Fruit fly (Drosophila melanogaster) whole organism, embryonic: ENCODE results near the gene G6P.

ENCODE experiments used
- Bdp1 ChIP-seq: fragments of 200-800 bp; sonication (Bioruptor generic); optimal IDR thresholded peaks from 3 replicates; lab custom pipeline; 2016; ENCODE audit warnings: missing biosample characterization, missing genetic modification characterization
- CG10274 ChIP-seq: fragments of 200-800 bp; sonication (Bioruptor generic); optimal IDR thresholded peaks from 3 replicates; lab custom pipeline; 2017; ENCODE audit warnings: missing biosample characterization, mild to moderate bottlenecking, missing genetic modification characterization
- CG10321 ChIP-seq: fragments of 200-800 bp; sonication (Bioruptor generic); IDR thresholded peaks from 2 replicates; pipeline ENCODE4 v1.3.6; 2022; ENCODE audit warnings: missing biosample characterization, missing genetic modification characterization
- CG12104 ChIP-seq: fragments of 200-800 bp; sonication (Bioruptor generic); optimal IDR thresholded peaks from 3 replicates; lab custom pipeline; 2016; ENCODE audit warnings: missing biosample characterization, missing genetic modification characterization
- CG12744 ChIP-seq: fragments of 200-800 bp; sonication (Bioruptor generic); optimal IDR thresholded peaks from 2 replicates; lab custom pipeline; 2016; ENCODE audit warnings: missing biosample characterization, missing genetic modification characterization
- CG12942 ChIP-seq: fragments of 200-800 bp; sonication (Bioruptor generic); optimal IDR thresholded peaks from 3 replicates; lab custom pipeline; 2016; ENCODE audit warnings: missing biosample characterization, missing genetic modification characterization
- CG13624 ChIP-seq: fragments of 200-800 bp; sonication (Bioruptor generic); optimal IDR thresholded peaks from 2 replicates; lab custom pipeline; 2016; ENCODE audit warnings: missing biosample characterization, missing genetic modification characterization
- CG16813 ChIP-seq: fragments of 200-800 bp; sonication (Bioruptor generic); IDR thresholded peaks from 3 replicates; pipeline ENCODE4 v1.3.6; 2022; ENCODE audit warnings: missing biosample characterization, missing genetic modification characterization; ENCODE audit not compliant: partially characterized antibody
- CG16863 ChIP-seq: fragments of 200-800 bp; sonication (Bioruptor generic); optimal IDR thresholded peaks from 3 replicates; lab custom pipeline; 2016; ENCODE audit warnings: missing biosample characterization, missing genetic modification characterization
- CG1792 ChIP-seq: fragments of 200-800 bp; sonication (Bioruptor generic); optimal IDR thresholded peaks from 2 replicates; lab custom pipeline; 2016; ENCODE audit warnings: missing biosample characterization, missing genetic modification characterization
- CG18619 ChIP-seq: fragments of 200-800 bp; sonication (Bioruptor generic); optimal IDR thresholded peaks from 3 replicates; lab custom pipeline; 2017; ENCODE audit warnings: missing biosample characterization, mild to moderate bottlenecking, missing genetic modification characterization
- CG2116 ChIP-seq: fragments of 200-800 bp; sonication (Bioruptor generic); optimal IDR thresholded peaks from 3 replicates; lab custom pipeline; 2018; ENCODE audit warnings: missing biosample characterization, mild to moderate bottlenecking, missing genetic modification characterization
- CG2889 ChIP-seq: fragments of 200-800 bp; sonication (Bioruptor generic); IDR thresholded peaks from 3 replicates; pipeline ENCODE4 v1.3.6; 2022; ENCODE audit warnings: missing biosample characterization, missing genetic modification characterization
- CG30020 ChIP-seq: fragments of 200-800 bp; optimal IDR thresholded peaks from 2 replicates; lab custom pipeline; 2019; ENCODE audit warnings: missing biosample characterization, mild to moderate bottlenecking, missing genetic modification characterization, moderate library complexity
- CG32772 ChIP-seq: fragments of 200-800 bp; sonication (Bioruptor generic); IDR thresholded peaks from 2 replicates; pipeline ENCODE4 v1.3.6; 2022; ENCODE audit warnings: missing biosample characterization, missing genetic modification characterization
- CG7839 ChIP-seq: fragments of 200-800 bp; sonication (Bioruptor generic); optimal IDR thresholded peaks from 3 replicates; lab custom pipeline; 2018; ENCODE audit warnings: missing biosample characterization, mild to moderate bottlenecking, missing genetic modification characterization, moderate library complexity
- CG8089 ChIP-seq: fragments of 200-800 bp; sonication (Bioruptor generic); optimal IDR thresholded peaks from 3 replicates; lab custom pipeline; 2016; ENCODE audit warnings: missing biosample characterization, missing genetic modification characterization
- CG9797 ChIP-seq: fragments of 200-800 bp; sonication (Bioruptor generic); optimal IDR thresholded peaks from 3 replicates; lab custom pipeline; 2018; ENCODE audit warnings: missing biosample characterization, mild to moderate bottlenecking, missing genetic modification characterization
- CHES-1-like ChIP-seq: fragments of 200-800 bp; sonication (Bioruptor generic); optimal IDR thresholded peaks from 2 replicates; lab custom pipeline; 2016; ENCODE audit warnings: missing biosample characterization, missing genetic modification characterization
- Deaf1 ChIP-seq: fragments of 200-800 bp; optimal IDR thresholded peaks from 3 replicates; lab custom pipeline; 2019; ENCODE audit warnings: missing biosample characterization, mild to moderate bottlenecking, missing genetic modification characterization, moderate library complexity
- Elba2 ChIP-seq: fragments of 200-800 bp; sonication (Bioruptor generic); optimal IDR thresholded peaks from 3 replicates; lab custom pipeline; 2016; ENCODE audit warnings: missing biosample characterization, missing genetic modification characterization
- Fer1 ChIP-seq: fragments of 200-800 bp; sonication (Bioruptor generic); optimal IDR thresholded peaks from 2 replicates; lab custom pipeline; 2017; ENCODE audit warnings: missing biosample characterization, mild to moderate bottlenecking, missing genetic modification characterization
- Fer2 ChIP-seq: fragments of 200-800 bp; sonication (Bioruptor generic); optimal IDR thresholded peaks from 2 replicates; lab custom pipeline; 2018; ENCODE audit warnings: missing biosample characterization, mild to moderate bottlenecking, missing genetic modification characterization, moderate library complexity
- HLHmδ ChIP-seq: fragments of 200-800 bp; sonication (Bioruptor generic); optimal IDR thresholded peaks from 2 replicates; lab custom pipeline; 2018; ENCODE audit warnings: missing biosample characterization, mild to moderate bottlenecking, missing genetic modification characterization, moderate library complexity
- Hsf ChIP-seq: fragments of 200-800 bp; sonication (Bioruptor generic); optimal IDR thresholded peaks from 3 replicates; lab custom pipeline; 2016; ENCODE audit warnings: missing biosample characterization, missing genetic modification characterization
- Lpt ChIP-seq: fragments of >200 bp; optimal IDR thresholded peaks from 2 replicates; lab custom pipeline; 2018; ENCODE audit warnings: missing biosample characterization, missing genetic modification characterization
- MBD-R2 ChIP-seq: fragments of 200-800 bp; sonication (Bioruptor generic); IDR thresholded peaks from 2 replicates; pipeline ENCODE4 v1.3.6; 2022; ENCODE audit warnings: missing biosample characterization, missing genetic modification characterization
- Med ChIP-seq: fragments of 200-800 bp; sonication (Bioruptor generic); peaks from one replicate; lab custom pipeline; 2016; ENCODE audit warnings: missing biosample characterization, missing genetic modification characterization, mild to moderate bottlenecking, inconsistent platforms, moderate library complexity
- Rfx ChIP-seq: fragments of 200-800 bp; sonication (Bioruptor generic); IDR thresholded peaks from 2 replicates; pipeline ENCODE4 v1.3.6; 2022; ENCODE audit warnings: missing biosample characterization, missing genetic modification characterization
- YL-1 ChIP-seq: fragments of 200-800 bp; sonication (Bioruptor generic); optimal IDR thresholded peaks from 3 replicates; lab custom pipeline; 2017; ENCODE audit warnings: missing biosample characterization, mild to moderate bottlenecking, missing genetic modification characterization
- crp ChIP-seq, 2 experiments: fragments of 200-800 bp; sonication (Bioruptor generic); optimal IDR thresholded peaks; 2 replicates in 1 of 2; 3 replicates in 1 of 2; lab custom pipeline; 2017; ENCODE audit warnings: missing biosample characterization in 2 of 2, missing genetic modification characterization in 2 of 2, mild to moderate bottlenecking in 1 of 2, moderate library complexity in 1 of 2
- dm ChIP-seq: fragments of 200-800 bp; sonication (Bioruptor generic); optimal IDR thresholded peaks from 3 replicates; lab custom pipeline; 2016; ENCODE audit warnings: missing biosample characterization, missing genetic modification characterization
- fd3F ChIP-seq: fragments of 200-800 bp; sonication (Bioruptor generic); optimal IDR thresholded peaks from 2 replicates; lab custom pipeline; 2018; ENCODE audit warnings: missing biosample characterization, mild to moderate bottlenecking, missing genetic modification characterization, moderate library complexity
- gce ChIP-seq: fragments of 200-800 bp; sonication (Bioruptor generic); IDR thresholded peaks from 3 replicates; pipeline ENCODE4 v1.3.6; 2022; ENCODE audit warnings: missing biosample characterization, missing genetic modification characterization
- her ChIP-seq: fragments of 200-800 bp; sonication (Bioruptor generic); optimal IDR thresholded peaks from 2 replicates; lab custom pipeline; 2016; ENCODE audit warnings: missing biosample characterization, missing genetic modification characterization
- kah ChIP-seq: fragments of 200-800 bp; sonication (Bioruptor generic); optimal IDR thresholded peaks from 2 replicates; lab custom pipeline; 2018; ENCODE audit warnings: missing biosample characterization, mild to moderate bottlenecking, missing genetic modification characterization
- klu ChIP-seq: fragments of 200-800 bp; sonication (Bioruptor generic); IDR thresholded peaks from 2 replicates; pipeline ENCODE4 v1.3.6; 2022; ENCODE audit warnings: missing biosample characterization, missing genetic modification characterization
- mam ChIP-seq: fragments of 200-800 bp; sonication (Bioruptor generic); optimal IDR thresholded peaks from 3 replicates; lab custom pipeline; 2016; ENCODE audit warnings: missing biosample characterization, missing genetic modification characterization
- nau ChIP-seq: fragments of 200-800 bp; sonication (Bioruptor generic); optimal IDR thresholded peaks from 3 replicates; lab custom pipeline; 2017; ENCODE audit warnings: missing biosample characterization, mild to moderate bottlenecking, missing genetic modification characterization, missing genetic modification reagents
- peb ChIP-seq: fragments of 200-800 bp; sonication (Bioruptor generic); IDR thresholded peaks from 2 replicates; pipeline ENCODE4 v1.3.6; 2022; ENCODE audit warnings: missing biosample characterization, missing genetic modification characterization
- pho ChIP-seq: fragments of 200-800 bp; sonication (Bioruptor generic); optimal IDR thresholded peaks from 2 replicates; lab custom pipeline; 2016; ENCODE audit warnings: missing biosample characterization, missing genetic modification characterization
- salm ChIP-seq: fragments of 200-800 bp; sonication (Bioruptor generic); optimal IDR thresholded peaks from 2 replicates; lab custom pipeline; 2018; ENCODE audit warnings: missing biosample characterization, mild to moderate bottlenecking, missing genetic modification characterization
- sob ChIP-seq: fragments of 200-800 bp; sonication (Bioruptor generic); IDR thresholded peaks from 2 replicates; pipeline ENCODE4 v1.3.6; 2022; ENCODE audit warnings: missing biosample characterization, missing genetic modification characterization
- tio ChIP-seq: fragments of 200-800 bp; sonication (Bioruptor generic); optimal IDR thresholded peaks from 2 replicates; lab custom pipeline; 2017; ENCODE audit warnings: missing biosample characterization, missing genetic modification characterization, inconsistent platforms
- tna ChIP-seq: fragments of 200-800 bp; sonication (Bioruptor generic); IDR thresholded peaks from 2 replicates; pipeline ENCODE4 v1.3.6; 2022; ENCODE audit warnings: missing biosample characterization, missing genetic modification characterization; ENCODE audit not compliant: partially characterized antibody
- trh ChIP-seq: fragments of 200-800 bp; sonication (Bioruptor generic); optimal IDR thresholded peaks from 2 replicates; lab custom pipeline; 2016; ENCODE audit warnings: missing biosample characterization, missing genetic modification characterization
- unpg ChIP-seq: fragments of 200-800 bp; sonication (Bioruptor generic); optimal IDR thresholded peaks from 3 replicates; lab custom pipeline; 2018; ENCODE audit warnings: missing biosample characterization, mild to moderate bottlenecking, missing genetic modification characterization, moderate library complexity
- z ChIP-seq: fragments of 200-800 bp; sonication (Bioruptor generic); IDR thresholded peaks from 3 replicates; pipeline ENCODE4 v1.3.6; 2022; ENCODE audit warnings: missing biosample characterization, missing genetic modification characterization
- zfh2 ChIP-seq: fragments of 200-800 bp; sonication (Bioruptor generic); optimal IDR thresholded peaks from 2 replicates; lab custom pipeline; 2016; ENCODE audit warnings: missing biosample characterization, missing genetic modification characterization

Gene G6P

DNA sequence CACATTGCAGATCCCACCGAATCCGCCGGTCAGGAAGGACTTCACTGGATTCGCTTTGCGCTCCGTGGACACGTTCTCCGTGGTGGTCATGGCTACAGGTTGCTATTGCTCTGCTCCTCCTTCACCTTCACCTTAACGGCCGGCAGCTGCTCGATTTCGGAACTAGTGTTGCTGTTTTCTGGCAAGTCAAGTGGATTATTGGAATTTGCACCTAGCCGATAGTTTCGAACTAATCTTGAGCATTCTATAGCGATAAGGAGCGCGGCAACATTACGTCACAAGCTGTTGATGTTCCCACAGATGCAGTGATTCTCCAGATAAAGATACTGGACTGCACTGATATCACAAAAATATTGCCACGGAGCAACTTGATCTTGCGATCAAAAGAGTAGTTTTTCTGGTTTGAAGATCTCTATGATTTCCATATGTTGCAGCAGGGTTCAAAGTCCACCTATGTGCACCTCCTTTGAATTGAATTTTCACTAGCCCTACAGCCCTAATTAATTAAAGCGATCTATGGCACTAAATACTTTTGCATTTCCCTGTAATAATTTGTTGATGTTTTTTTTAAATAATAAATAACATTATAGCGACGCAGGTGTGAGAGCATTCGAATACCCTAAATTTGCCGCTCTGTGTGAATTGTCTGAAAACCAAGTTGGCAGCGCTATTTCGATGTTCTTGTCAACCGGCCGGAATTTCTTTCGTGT, 45.9 kb downstream of the G6P start, which contains the start of the genes colt and HINT1 (continued):
- TF ChIP-seq z (GFP tag; lab: Robert Waterston, UW), result no peak
- peak; percentile 23 for TF ChIP-seq kah (GFP tag; lab: Kevin White, UChicago)
- TF ChIP-seq CG1792 (GFP tag; lab: Kevin White, UChicago), result no peak
- TF ChIP-seq CG7839 (tag; lab: Kevin White, UChicago), result peak; percentile 40
- peak; percentile 99 for TF ChIP-seq her (GFP tag; lab: Kevin White, UChicago)
- TF ChIP-seq Fer1 (GFP tag; lab: Kevin White, UChicago), result peak; percentile 32
- TF ChIP-seq YL-1 (GFP tag; lab: Kevin White, UChicago), result peak; percentile 94
- TF ChIP-seq CG12104 (GFP tag; lab: Kevin White, UChicago), result no peak
- TF ChIP-seq Lpt (GFP tag; lab: Kevin White, UChicago), result no peak
- TF ChIP-seq MBD-R2 (GFP tag; lab: Robert Waterston, UW), result peak; percentile 96
- TF ChIP-seq Med, result peak; percentile 85

DNA sequence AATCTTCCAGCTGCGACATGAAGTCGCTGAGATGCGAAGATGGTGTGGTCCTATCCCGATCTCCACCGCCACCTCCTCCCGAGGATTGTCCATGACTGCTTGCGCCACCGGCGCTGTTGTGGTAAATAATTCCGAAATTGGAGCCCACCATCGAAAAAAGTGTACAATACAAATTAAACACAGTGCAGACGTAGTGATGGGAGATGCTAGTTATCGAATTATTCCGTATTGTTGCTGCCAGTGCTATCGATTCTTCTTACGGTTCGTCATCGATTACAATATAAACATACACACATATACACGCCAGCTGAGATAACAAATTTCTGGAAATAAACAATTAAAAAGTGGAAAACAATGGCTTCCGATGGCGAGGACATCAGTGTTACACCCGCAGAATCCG, 47.9 kb downstream of the G6P start, which contains the start of the genes Taf10b and Taf10:
Gene Taf10b (minus strand): TSS at position 219 of the 400 bp plus-strand sequence.
Gene Taf10 (plus strand): TSS at position 264 of the 400 bp plus-strand sequence.
- TF ChIP-seq CG16863 (GFP tag; lab: Kevin White, UChicago) (no peak), trh (GFP tag; lab: Kevin White, UChicago) (no peak), CG18619 (no peak), Fer2 (tag; lab: Kevin White, UChicago) (no peak), sob (no peak), pho (GFP tag; lab: Kevin White, UChicago) (no peak), Elba2 (GFP tag; lab: Kevin White, UChicago) (no peak), dm (GFP tag; lab: Kevin White, UChicago) (no peak), CG10274 (GFP tag; lab: Kevin White, UChicago) (no peak), Bdp1 (GFP tag; lab: Kevin White, UChicago) (no peak), klu (GFP tag; lab: Robert Waterston, UW) (no peak), CG32772 (GFP tag; lab: Robert Waterston, UW) (no peak), CHES-1-like (GFP tag; lab: Kevin White, UChicago) (peak; percentile 36), gce (GFP tag; lab: Robert Waterston, UW) (no peak), CG9797 (GFP tag; lab: Kevin White, UChicago) (peak; percentile 30), zfh2 (GFP tag; lab: Kevin White, UChicago) (no peak), nau (GFP tag; lab: Kevin White, UChicago) (no peak), Deaf1 (no peak), mam (GFP tag; lab: Kevin White, UChicago) (no peak), tna (GFP tag; lab: Robert Waterston, UW) (peak; percentile 79), CG16813 (peak; percentile 73), CG12744 (no peak), CG12942 (GFP tag; lab: Kevin White, UChicago) (no peak), tio (no peak), CG8089 (no peak), salm (tag; lab: Kevin White, UChicago) (no peak), CG13624 (peak; percentile 21), HLHmδ (no peak), fd3F (GFP tag; lab: Kevin White, UChicago) (no peak), CG10321 (GFP tag; lab: Robert Waterston, UW) (no peak), peb (GFP tag; lab: Robert Waterston, UW) (no peak), crp (GFP tag; optimal IDR thresholded peaks at IDR 0.05; lab: Kevin White, UChicago) (peak in 1 of 2 experiments; percentile 75), Rfx (GFP tag; lab: Robert Waterston, UW) (peak; percentile 27; the same call in 1 of the 2 replicates), Hsf (GFP tag; lab: Kevin White, UChicago) (no peak), CG30020 (tag; lab: Kevin White, UChicago) (peak; percentile 40), unpg (GFP tag; lab: Kevin White, UChicago) (no peak), CG2116 (GFP tag; lab: Kevin White, UChicago) (peak; percentile 84), CG2889 (no peak)
